Worm (Caenorhabditis elegans) whole organism, young adult: ENCODE results near the gene srx-5.

ENCODE experiments used
- C06A6.2 ChIP-seq: fragments of 200-800 bp; sonication (Bioruptor generic); conservative IDR thresholded peaks from 2 replicates; pipeline ENCODE4 v1.3.6; 2022; ENCODE audit warnings: missing genetic modification characterization, missing compliant biosample characterization
- C17E4.6 ChIP-seq: fragments of 200-800 bp; sonication (Bioruptor generic); IDR thresholded peaks from 2 replicates; pipeline ENCODE4 v1.3.6; 2022; ENCODE audit warnings: missing genetic modification reagents, missing genetic modification characterization, missing compliant biosample characterization
- D2030.7 ChIP-seq: fragments of 200-800 bp; sonication (Bioruptor generic); IDR thresholded peaks from 2 replicates; pipeline ENCODE4 v1.3.6; 2022; ENCODE audit warnings: missing genetic modification reagents, missing genetic modification characterization, missing compliant biosample characterization
- F22D6.2 ChIP-seq: sonication (generic microtip); optimal IDR thresholded peaks from 2 replicates; lab custom pipeline; 2016; ENCODE audit warnings: mild to moderate bottlenecking, missing genetic modification characterization, missing compliant biosample characterization
- Y53F4B.3 ChIP-seq: fragments of 200-800 bp; sonication (Bioruptor generic); IDR thresholded peaks from 2 replicates; pipeline ENCODE4 v1.3.6; 2022; ENCODE audit warnings: missing genetic modification reagents, missing genetic modification characterization, missing compliant biosample characterization
- Y56A3A.18 ChIP-seq: fragments of 200-800 bp; sonication (Bioruptor generic); IDR thresholded peaks from 2 replicates; pipeline ENCODE4 v1.3.6; 2022; ENCODE audit warnings: missing genetic modification reagents, missing genetic modification characterization, missing compliant biosample characterization
- Y79H2A.3 ChIP-seq: fragments of 200-800 bp; sonication (Bioruptor generic); conservative IDR thresholded peaks from 2 replicates; pipeline ENCODE4 v1.3.6; 2022; ENCODE audit warnings: missing genetic modification reagents, missing genetic modification characterization, missing compliant biosample characterization
- Y95B8A.8 ChIP-seq: fragments of 200-800 bp; sonication (Bioruptor generic); IDR thresholded peaks from 2 replicates; pipeline ENCODE4 v1.3.6; 2022; ENCODE audit warnings: missing genetic modification reagents, missing genetic modification characterization, missing compliant biosample characterization
- ama-1 ChIP-seq, 3 experiments: fragments of 150-350 bp in 1 of 3; sonication (generic microtip) in 2 of 3; optimal IDR thresholded peaks; 2 replicates each; lab custom pipeline; 2014 to 2018; ENCODE audit warnings: missing biosample characterization in 2 of 3, missing genetic modification characterization in 2 of 3, missing genetic modification reagents in 2 of 3
- aptf-3 ChIP-seq: fragments of 200-800 bp; sonication (Bioruptor generic); IDR thresholded peaks from 2 replicates; pipeline ENCODE4 v1.3.6; 2022; ENCODE audit warnings: missing genetic modification characterization, missing compliant biosample characterization
- athp-1 ChIP-seq: sonication (generic microtip); optimal IDR thresholded peaks from 2 replicates; lab custom pipeline; 2017; ENCODE audit warnings: mild to moderate bottlenecking, missing genetic modification characterization, missing compliant biosample characterization
- attf-3 ChIP-seq: fragments of 200-800 bp; sonication (Bioruptor generic); conservative IDR thresholded peaks from 2 replicates; pipeline ENCODE4 v1.3.6; 2022; ENCODE audit warnings: missing genetic modification reagents, missing genetic modification characterization, missing compliant biosample characterization
- cebp-2 ChIP-seq: fragments of 200-800 bp; sonication (Bioruptor generic); IDR thresholded peaks from 2 replicates; pipeline ENCODE4 v1.3.6; 2022; ENCODE audit warnings: missing genetic modification characterization, missing compliant biosample characterization
- ceh-100 ChIP-seq: fragments of 200-800 bp; sonication (Bioruptor generic); IDR thresholded peaks from 2 replicates; pipeline ENCODE4 v1.3.6; 2022; ENCODE audit warnings: missing genetic modification reagents, missing genetic modification characterization, missing compliant biosample characterization
- ceh-40 ChIP-seq: fragments of 200-800 bp; sonication (Bioruptor generic); IDR thresholded peaks from 2 replicates; pipeline ENCODE4 v1.3.6; 2022; ENCODE audit warnings: missing genetic modification characterization, missing compliant biosample characterization
- die-1 ChIP-seq: sonication (generic microtip); optimal IDR thresholded peaks from 2 replicates; lab custom pipeline; 2016; ENCODE audit warnings: missing genotype, mild to moderate bottlenecking, missing genetic modification characterization, missing compliant biosample characterization
- dpff-1 ChIP-seq: sonication (generic microtip); optimal IDR thresholded peaks from 2 replicates; lab custom pipeline; 2017; ENCODE audit warnings: mild to moderate bottlenecking, missing genetic modification characterization, missing compliant biosample characterization
- dpl-1 ChIP-seq: fragments of 150-350 bp; optimal IDR thresholded peaks from 2 replicates; lab custom pipeline; 2014; ENCODE audit warnings: missing biosample characterization, missing genetic modification reagents, missing genetic modification characterization
- egl-18 ChIP-seq: fragments of 200-800 bp; sonication (Bioruptor generic); IDR thresholded peaks from 2 replicates; pipeline ENCODE4 v1.3.6; 2022; ENCODE audit warnings: missing genetic modification reagents, missing genetic modification characterization, missing compliant biosample characterization
- egrh-3 ChIP-seq: fragments of 200-800 bp; sonication (Bioruptor generic); IDR thresholded peaks from 2 replicates; pipeline ENCODE4 v1.3.6; 2022; ENCODE audit warnings: missing genetic modification reagents, missing genetic modification characterization, missing compliant biosample characterization
- gei-17 ChIP-seq: fragments of 200-800 bp; sonication (Bioruptor generic); optimal IDR thresholded peaks from 2 replicates; lab custom pipeline; 2018; ENCODE audit warnings: mild to moderate bottlenecking, missing genetic modification characterization, missing compliant biosample characterization
- lin-35 ChIP-seq, 3 experiments: fragments of 150-350 bp in 2 of 3; sonication (generic microtip) in 1 of 3; optimal IDR thresholded peaks; 2 replicates each; lab custom pipeline; 2014 to 2018; ENCODE audit warnings: missing biosample characterization in 3 of 3, missing genetic modification characterization in 3 of 3, missing genetic modification reagents in 3 of 3
- lin-40 ChIP-seq: sonication (generic microtip); optimal IDR thresholded peaks from 2 replicates; lab custom pipeline; 2016; ENCODE audit warnings: missing genetic modification characterization, mild to moderate bottlenecking, missing compliant biosample characterization, missing genotype, missing genetic modification reagents
- lir-1 ChIP-seq: fragments of 200-800 bp; sonication (Bioruptor generic); conservative IDR thresholded peaks from 2 replicates; pipeline ENCODE4 v1.3.6; 2022; ENCODE audit warnings: missing genetic modification reagents, missing genetic modification characterization, missing compliant biosample characterization
- lsl-1 ChIP-seq: fragments of 200-800 bp; sonication (Bioruptor generic); optimal IDR thresholded peaks from 2 replicates; lab custom pipeline; 2018; ENCODE audit warnings: mild to moderate bottlenecking, missing genetic modification characterization, moderate library complexity, missing compliant biosample characterization
- lsy-27 ChIP-seq: sonication (generic microtip); optimal IDR thresholded peaks from 2 replicates; lab custom pipeline; 2017; ENCODE audit warnings: missing genetic modification characterization, mild to moderate bottlenecking, missing compliant biosample characterization, antibody characterized with exemption, missing genotype, borderline replicate concordance; ENCODE audit not compliant: insufficient read depth
- mcd-1 ChIP-seq: fragments of 200-800 bp; sonication (Bioruptor generic); IDR thresholded peaks from 2 replicates; pipeline ENCODE4 v1.3.6; 2022; ENCODE audit warnings: missing genetic modification reagents, missing genetic modification characterization, missing compliant biosample characterization
- mes-4 ChIP-seq: sonication (generic microtip); optimal IDR thresholded peaks from 2 replicates; lab custom pipeline; 2016; ENCODE audit warnings: missing genotype, missing genetic modification characterization, missing compliant biosample characterization
- mxl-1 ChIP-seq: sonication (generic microtip); optimal IDR thresholded peaks from 2 replicates; lab custom pipeline; 2016; ENCODE audit warnings: missing genetic modification characterization, missing compliant biosample characterization
- nfya-1 ChIP-seq: sonication (generic microtip); optimal IDR thresholded peaks from 2 replicates; lab custom pipeline; 2017; ENCODE audit warnings: antibody characterized with exemption, missing compliant biosample characterization, missing genetic modification characterization, borderline replicate concordance; ENCODE audit not compliant: insufficient read depth
- nfya-2 ChIP-seq: fragments of 200-800 bp; sonication (Bioruptor generic); IDR thresholded peaks from 2 replicates; pipeline ENCODE4 v1.3.6; 2022; ENCODE audit warnings: missing genetic modification reagents, missing genetic modification characterization, missing compliant biosample characterization
- nhr-80 ChIP-seq: sonication (generic microtip); optimal IDR thresholded peaks from 2 replicates; lab custom pipeline; 2016; ENCODE audit warnings: missing genetic modification characterization, missing compliant biosample characterization
- nhr-90 ChIP-seq: sonication (generic microtip); optimal IDR thresholded peaks from 2 replicates; lab custom pipeline; 2016; ENCODE audit warnings: missing genotype, mild to moderate bottlenecking, missing genetic modification characterization, missing compliant biosample characterization
- pha-4 ChIP-seq: fragments of 150-350 bp; sonication (generic microtip); optimal IDR thresholded peaks from 2 replicates; lab custom pipeline; 2014; ENCODE audit warnings: missing biosample characterization, missing genetic modification reagents, missing genetic modification characterization
- rcor-1 ChIP-seq: fragments of 200-800 bp; sonication (Bioruptor generic); IDR thresholded peaks from 2 replicates; pipeline ENCODE4 v1.3.6; 2022; ENCODE audit warnings: missing genetic modification reagents, missing genetic modification characterization, missing compliant biosample characterization
- repo-1 ChIP-seq: sonication (generic microtip); optimal IDR thresholded peaks from 2 replicates; lab custom pipeline; 2017; ENCODE audit warnings: mild to moderate bottlenecking, missing genetic modification characterization, missing compliant biosample characterization
- rpc-1 ChIP-seq, 2 experiments: fragments of 150-350 bp in 1 of 2; sonication (generic microtip) in 1 of 2; optimal IDR thresholded peaks; 2 replicates each; lab custom pipeline; 2014 to 2018; ENCODE audit warnings: missing biosample characterization in 1 of 2, missing genetic modification characterization in 1 of 2, missing genetic modification reagents in 1 of 2, missing genotype in 1 of 2
- sdz-38 ChIP-seq: sonication (generic microtip); optimal IDR thresholded peaks from 2 replicates; lab custom pipeline; 2016; ENCODE audit warnings: missing genotype, missing genetic modification characterization, missing compliant biosample characterization
- snpc-1.1 ChIP-seq: sonication (generic microtip); optimal IDR thresholded peaks from 2 replicates; lab custom pipeline; 2017; ENCODE audit warnings: missing genetic modification characterization, mild to moderate bottlenecking, missing compliant biosample characterization, antibody characterized with exemption, moderate library complexity, missing genotype, missing genetic modification reagents; ENCODE audit not compliant: insufficient read depth
- snpc-1.3 ChIP-seq: sonication (generic microtip); optimal IDR thresholded peaks from 2 replicates; lab custom pipeline; 2017; ENCODE audit warnings: missing genetic modification characterization, mild to moderate bottlenecking, missing compliant biosample characterization, antibody characterized with exemption, moderate library complexity, missing genotype, missing genetic modification reagents; ENCODE audit not compliant: insufficient read depth
- sptf-2 ChIP-seq: fragments of 200-800 bp; sonication (Bioruptor generic); optimal IDR thresholded peaks from 2 replicates; lab custom pipeline; 2018; ENCODE audit warnings: mild to moderate bottlenecking, missing genetic modification characterization, missing compliant biosample characterization
- tbp1 ChIP-seq: fragments of 200-800 bp; sonication (Bioruptor generic); optimal IDR thresholded peaks from 2 replicates; lab custom pipeline; 2018; ENCODE audit warnings: mild to moderate bottlenecking, missing genetic modification characterization, missing compliant biosample characterization
- tlf-1 ChIP-seq: fragments of 200-800 bp; sonication (Bioruptor generic); optimal IDR thresholded peaks from 2 replicates; lab custom pipeline; 2018; ENCODE audit warnings: mild to moderate bottlenecking, missing genetic modification characterization, missing compliant biosample characterization
- ztf-18 ChIP-seq: sonication (generic microtip); optimal IDR thresholded peaks from 2 replicates; lab custom pipeline; 2016; ENCODE audit warnings: missing genotype, mild to moderate bottlenecking, missing genetic modification characterization, missing compliant biosample characterization
- ztf-22 ChIP-seq: fragments of 200-800 bp; sonication (Bioruptor generic); optimal IDR thresholded peaks from 2 replicates; lab custom pipeline; 2018; ENCODE audit warnings: mild to moderate bottlenecking, missing genetic modification characterization, moderate library complexity, missing compliant biosample characterization
- ztf-25 ChIP-seq: fragments of 200-800 bp; sonication (Bioruptor generic); IDR thresholded peaks from 2 replicates; pipeline ENCODE4 v1.3.6; 2022; ENCODE audit warnings: missing genetic modification reagents, missing genetic modification characterization, missing compliant biosample characterization
- ztf-26 ChIP-seq: sonication (generic microtip); optimal IDR thresholded peaks from 2 replicates; lab custom pipeline; 2017; ENCODE audit warnings: missing genetic modification characterization, missing compliant biosample characterization
- ztf-28 ChIP-seq: fragments of 200-800 bp; sonication (Bioruptor generic); IDR thresholded peaks from 2 replicates; pipeline ENCODE4 v1.3.6; 2022; ENCODE audit warnings: missing genetic modification reagents, missing genetic modification characterization, missing compliant biosample characterization

The srx-5 gene

DNA sequence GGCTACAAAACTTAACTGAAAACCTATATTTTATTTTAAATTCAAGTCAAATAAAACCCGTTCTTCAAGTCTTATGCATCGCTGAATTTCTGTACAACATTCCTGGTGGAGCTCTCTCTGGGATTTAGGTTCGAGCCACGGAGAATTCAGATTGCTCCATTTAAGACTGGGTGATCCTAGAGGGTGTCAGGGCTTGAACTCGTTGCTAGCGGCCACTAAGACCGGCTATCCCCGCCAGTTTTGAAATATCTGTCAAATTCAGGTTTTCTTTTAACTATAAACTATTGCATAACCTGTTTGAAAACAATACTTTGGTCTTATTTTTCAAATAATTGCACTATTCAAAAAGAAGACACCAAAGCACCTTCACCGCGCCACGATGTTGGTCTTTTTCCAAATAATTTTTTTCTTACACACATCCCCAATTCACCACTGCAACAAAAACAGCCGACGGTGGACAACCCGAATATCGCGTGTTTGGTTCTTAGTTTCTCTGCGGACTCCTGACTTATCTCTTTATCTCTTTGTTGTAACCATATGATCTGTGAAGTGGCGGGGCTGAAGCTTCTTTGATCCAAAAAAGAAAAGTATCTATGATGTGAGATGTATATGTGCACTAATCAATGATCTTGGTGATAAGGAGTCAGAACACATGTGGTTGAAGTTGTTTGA, 29.1 kb downstream of the srx-5 start (continued):
- no peak for TF ChIP-seq ceh-100 (GFP tag; lab: Robert Waterston, UW)
- TF ChIP-seq pha-4: no peak
- TF ChIP-seq nhr-90 (tag; lab: Kevin White, UChicago): no peak
- no peak for TF ChIP-seq C17E4.6 (GFP tag; lab: Robert Waterston, UW)
- TF ChIP-seq D2030.7: no peak
- TF ChIP-seq nfya-1 (tag; lab: Kevin White, UChicago): no peak
- no peak for TF ChIP-seq aptf-3 (GFP tag; lab: Robert Waterston, UW)
- no peak for TF ChIP-seq ztf-25 (GFP tag; lab: Robert Waterston, UW)
- peak; percentile 24 for TF ChIP-seq lin-40
- TF ChIP-seq mes-4: no peak
- no peak for TF ChIP-seq dpff-1 (tag; lab: Kevin White, UChicago)
- TF ChIP-seq ztf-26 (tag; lab: Kevin White, UChicago): peak; percentile 16
- no peak for TF ChIP-seq egrh-3 (GFP tag; lab: Robert Waterston, UW)
- TF ChIP-seq F22D6.2 (tag; lab: Kevin White, UChicago): no peak
- no peak for TF ChIP-seq C06A6.2 (GFP tag; lab: Robert Waterston, UW)
- TF ChIP-seq tbp1 (GFP tag; lab: Kevin White, UChicago): no peak
- no peak for TF ChIP-seq dpl-1
- TF ChIP-seq ztf-28: no peak
- no peak for TF ChIP-seq attf-3 (GFP tag; lab: Robert Waterston, UW)
- no peak for TF ChIP-seq ceh-40 (GFP tag; lab: Robert Waterston, UW)
- no peak for TF ChIP-seq athp-1 (tag; lab: Kevin White, UChicago)
- TF ChIP-seq snpc-1.1 (tag; lab: Kevin White, UChicago): no peak
- no peak for TF ChIP-seq lin-35 (GFP tag; optimal IDR thresholded peaks at IDR 0.05; lab: Kevin White, UChicago)
- TF ChIP-seq snpc-1.3 (tag; lab: Kevin White, UChicago): no peak
- TF ChIP-seq Y95B8A.8 (GFP tag; lab: Robert Waterston, UW): 0 out of 2 replicates have a peak, but pooled peaks have one; percentile 27
- TF ChIP-seq sdz-38: no peak
- no peak for TF ChIP-seq mcd-1 (GFP tag; lab: Robert Waterston, UW)
- no peak for TF ChIP-seq Y79H2A.3
- TF ChIP-seq nfya-2: no peak
- no peak for TF ChIP-seq rpc-1 (optimal IDR thresholded peaks at IDR 0.05; lab: Kevin White, UChicago)
- no peak for TF ChIP-seq rpc-1 (tag; optimal IDR thresholded peaks at IDR 0.05; lab: Kevin White, UChicago)
- TF ChIP-seq lsy-27 (tag; lab: Kevin White, UChicago): no peak
- no peak for TF ChIP-seq lsl-1 (GFP tag; lab: Kevin White, UChicago)
- TF ChIP-seq nhr-80: peak; percentile 23
- TF ChIP-seq ama-1 (optimal IDR thresholded peaks at IDR 0.05; lab: Kevin White, UChicago): peak; percentile 85
- TF ChIP-seq ama-1 (GFP tag; optimal IDR thresholded peaks at IDR 0.05; lab: Kevin White, UChicago): no peak
- peak; percentile 54 for TF ChIP-seq tlf-1 (GFP tag; lab: Kevin White, UChicago)
- peak; percentile 64 for TF ChIP-seq repo-1 (tag; lab: Kevin White, UChicago)
- no peak for TF ChIP-seq ztf-18
- TF ChIP-seq cebp-2 (GFP tag; lab: Robert Waterston, UW): no peak
- no peak for TF ChIP-seq mxl-1 (tag; lab: Kevin White, UChicago)
- TF ChIP-seq Y56A3A.18 (GFP tag; lab: Robert Waterston, UW): no peak
- TF ChIP-seq sptf-2: no peak
- TF ChIP-seq egl-18 (GFP tag; lab: Robert Waterston, UW): no peak
- no peak for TF ChIP-seq die-1 (tag; lab: Kevin White, UChicago)
- no peak for TF ChIP-seq lir-1 (GFP tag; lab: Robert Waterston, UW)
- no peak for TF ChIP-seq rcor-1 (GFP tag; lab: Robert Waterston, UW)
- TF ChIP-seq gei-17: no peak
- TF ChIP-seq Y53F4B.3 (GFP tag; lab: Robert Waterston, UW): no peak
- TF ChIP-seq ztf-22: peak; percentile 42
